Worm (Caenorhabditis elegans): ENCODE results near the gene hdl-2.

The hdl-2 gene

ce11 chrIV:8891131-8891530 lies 17.2 kb downstream of the hdl-2 start, which contains the start of gene spr-2 (continued):
- TF ChIP-seq mab-5 (tag; optimal IDR thresholded peaks at IDR 0.05) = peak; percentile 20

- TF ChIP-seq ztf-4 (tag; optimal IDR thresholded peaks at IDR 0.05) (no peak), nhr-237 (tag; optimal IDR thresholded peaks at IDR 0.05) (no peak), zag-1 (tag; optimal IDR thresholded peaks at IDR 0.05) (no peak), blmp-1 (tag; optimal IDR thresholded peaks at IDR 0.05; ENCODE audit: insufficient read depth) (no peak), R02D3.7 (tag; optimal IDR thresholded peaks at IDR 0.05) (no peak), lin-11 (tag; optimal IDR thresholded peaks at IDR 0.05) (no peak), nhr-25 (tag; optimal IDR thresholded peaks at IDR 0.05) (no peak), lsy-2 (tag; optimal IDR thresholded peaks at IDR 0.05) (no peak), ztf-1 (GFP tag; conservative IDR thresholded peaks at IDR 0.05) (no peak), elt-1 (tag; optimal IDR thresholded peaks at IDR 0.05) (no peak), unc-39 (tag; optimal IDR thresholded peaks at IDR 0.05) (no peak), nhr-11 (tag; optimal IDR thresholded peaks at IDR 0.05) (no peak), crh-2 (tag; optimal IDR thresholded peaks at IDR 0.05) (no peak), lin-39 (tag; optimal IDR thresholded peaks at IDR 0.05) (no peak), sma-9 (GFP tag; optimal IDR thresholded peaks at IDR 0.05) (no peak), sma-9 (tag; optimal IDR thresholded peaks at IDR 0.05) (no peak), sem-4 (tag; optimal IDR thresholded peaks at IDR 0.05) (no peak), F13H6.1 (tag; optimal IDR thresholded peaks at IDR 0.05) (no peak), nhr-21 (tag; optimal IDR thresholded peaks at IDR 0.05) (no peak), C34F6.9 (tag; optimal IDR thresholded peaks at IDR 0.05) (no peak)
These were observed 18.6 kb downstream of the hdl-2 start, which contains the start of gene C27B7.2 for ce11 chrIV:8892558-8892957. Gene C27B7.2 (plus strand): TSS chrIV:8892858.

ce11 chrIV:8893746-8894145 lies 19.8 kb downstream of the hdl-2 start, which contains the start of gene rad-54.L2:
Gene rad-54.L2 (plus strand): TSS chrIV:8894077.
- TF ChIP-seq nhr-21 (tag; optimal IDR thresholded peaks at IDR 0.05) (no peak), unc-39 (tag; optimal IDR thresholded peaks at IDR 0.05) (no peak), crh-2 (tag; optimal IDR thresholded peaks at IDR 0.05) (peak; percentile 80), nhr-25 (tag; optimal IDR thresholded peaks at IDR 0.05) (peak; percentile 61), unc-55 (GFP tag; optimal IDR thresholded peaks at IDR 0.05) (peak; percentile 86), F13H6.1 (tag; optimal IDR thresholded peaks at IDR 0.05) (peak; percentile 29), nhr-129 (tag; optimal IDR thresholded peaks at IDR 0.05) (peak; percentile 64), lin-13 (GFP tag; optimal IDR thresholded peaks at IDR 0.05) (peak; percentile 37), ceh-16 (tag; optimal IDR thresholded peaks at IDR 0.05) (no peak), nhr-10 (tag; optimal IDR thresholded peaks at IDR 0.05) (peak; percentile 39), gmeb-1 (tag; optimal IDR thresholded peaks at IDR 0.05) (peak; percentile 46), fos-1 (tag; optimal IDR thresholded peaks at IDR 0.05) (peak; percentile 63), nhr-23 (tag; optimal IDR thresholded peaks at IDR 0.05) (no peak), sma-3 (GFP tag; optimal IDR thresholded peaks at IDR 0.05) (peak; percentile 36), blmp-1 (tag; optimal IDR thresholded peaks at IDR 0.05; ENCODE audit: insufficient read depth) (no peak), snpc-4 (tag; optimal IDR thresholded peaks at IDR 0.05) (peak; percentile 52), C34F6.9 (tag; optimal IDR thresholded peaks at IDR 0.05) (peak; percentile 96), lsy-2 (tag; optimal IDR thresholded peaks at IDR 0.05) (peak; percentile 30 to 72)

ce11 chrIV:8901346-8901745 lies 27.4 kb downstream of the hdl-2 start, which contains the start of gene C27B7.5:
Gene C27B7.5 (plus strand): TSS chrIV:8901646.
- TF ChIP-seq Y55F3AM.14 (GFP tag; optimal IDR thresholded peaks at IDR 0.05) = no peak
- TF ChIP-seq mab-5 (tag; optimal IDR thresholded peaks at IDR 0.05) = no peak
- TF ChIP-seq gmeb-1 (tag; optimal IDR thresholded peaks at IDR 0.05) = no peak
- TF ChIP-seq aly-2 (tag; optimal IDR thresholded peaks at IDR 0.05) = no peak
- no peak for TF ChIP-seq alr-1 (tag; optimal IDR thresholded peaks at IDR 0.05)
- no peak for TF ChIP-seq ZK546.5 (tag; optimal IDR thresholded peaks at IDR 0.05)
- TF ChIP-seq sem-4 (tag; optimal IDR thresholded peaks at IDR 0.05) = no peak
- TF ChIP-seq snpc-4 (tag; optimal IDR thresholded peaks at IDR 0.05) = no peak
- TF ChIP-seq nhr-23 (tag; optimal IDR thresholded peaks at IDR 0.05) = no peak
- no peak for TF ChIP-seq lin-13 (GFP tag; optimal IDR thresholded peaks at IDR 0.05)

- TF ChIP-seq Y55F3AM.14 (GFP tag; optimal IDR thresholded peaks at IDR 0.05) (no peak), ama-1 (optimal IDR thresholded peaks at IDR 0.05) (no peak), peb-1 (tag; optimal IDR thresholded peaks at IDR 0.05) (no peak), F13H6.1 (tag; optimal IDR thresholded peaks at IDR 0.05) (no peak), ztf-11 (tag; optimal IDR thresholded peaks at IDR 0.05) (no peak), unc-55 (GFP tag; optimal IDR thresholded peaks at IDR 0.05) (no peak), skn-1 (tag; optimal IDR thresholded peaks at IDR 0.05) (no peak), blmp-1 (tag; optimal IDR thresholded peaks at IDR 0.05; ENCODE audit: insufficient read depth) (no peak), nhr-10 (tag; optimal IDR thresholded peaks at IDR 0.05) (no peak), ztf-1 (GFP tag; conservative IDR thresholded peaks at IDR 0.05) (no peak), nhr-77 (tag; optimal IDR thresholded peaks at IDR 0.05) (no peak), mab-5 (tag; optimal IDR thresholded peaks at IDR 0.05) (no peak), mdl-1 (tag; optimal IDR thresholded peaks at IDR 0.05) (no peak), unc-39 (tag; optimal IDR thresholded peaks at IDR 0.05) (no peak), elt-1 (tag; optimal IDR thresholded peaks at IDR 0.05) (no peak), fos-1 (tag; optimal IDR thresholded peaks at IDR 0.05) (no peak), ceh-16 (tag; optimal IDR thresholded peaks at IDR 0.05) (no peak), lin-11 (tag; optimal IDR thresholded peaks at IDR 0.05) (no peak), crh-2 (tag; optimal IDR thresholded peaks at IDR 0.05) (no peak)
These were observed 32.2 kb downstream of the hdl-2 start, which contains the start of gene C27B7.6 for ce11 chrIV:8906164-8906563. Gene C27B7.6 (minus strand): TSS chrIV:8906345.
